Worm (Caenorhabditis elegans) whole organism, L4/young adult: ENCODE data around the gene rbm-22.

Experiments
- dao-5 ChIP-seq: sonication (generic microtip); optimal IDR thresholded peaks from 2 replicates; lab custom pipeline; 2016; ENCODE audit warnings: missing genotype, missing genetic modification characterization, moderate library complexity, missing compliant biosample characterization
- him-1 ChIP-seq: sonication (generic microtip); optimal IDR thresholded peaks from 2 replicates; lab custom pipeline; 2016; ENCODE audit warnings: missing genotype, missing genetic modification reagents, missing genetic modification characterization, missing compliant biosample characterization

ce11 chrIV:10898160-10898559 lies 37.0 kb downstream of the rbm-22 start:
- TF ChIP-seq dao-5 (no peak), him-1 (tag; lab: Kevin White, UChicago) (no peak)
